Fruit fly (Drosophila melanogaster): ENCODE data around the gene CG4022.

Gene CG4022

DNA sequence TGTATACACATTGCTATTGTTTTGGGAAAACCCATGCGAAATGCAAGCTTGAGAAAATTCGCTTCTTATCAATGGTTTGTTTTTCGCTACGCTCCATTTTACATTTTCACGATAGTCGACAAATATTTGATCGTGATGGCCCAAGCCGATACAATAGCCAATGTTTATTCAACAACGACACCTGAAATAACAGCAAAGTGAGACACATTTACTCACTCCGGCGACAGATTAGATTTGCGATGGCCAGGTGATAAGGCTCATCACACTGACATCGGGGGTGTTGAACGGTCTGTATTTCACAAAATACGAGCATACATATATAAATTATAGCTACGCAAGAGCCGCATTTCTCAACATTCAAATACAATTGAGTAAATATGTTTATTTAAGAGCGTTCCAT, 13.5 kb downstream of the CG4022 start (continued):
- TF ChIP-seq CG12942 (GFP tag; optimal IDR thresholded peaks at IDR 0.05) (peak; percentile 16), CG10979 (tag; optimal IDR thresholded peaks at IDR 0.05) (no peak), CG7963 (GFP tag; IDR thresholded peaks at IDR 0.05; ENCODE audit: partially characterized antibody) (no peak), h (optimal IDR thresholded peaks at IDR 0.05) (no peak), Deaf1 (tag; optimal IDR thresholded peaks at IDR 0.05) (peak; percentile 2), CG31388 (GFP tag; optimal IDR thresholded peaks at IDR 0.05) (no peak), bbx (GFP tag; IDR thresholded peaks at IDR 0.05; ENCODE audit: partially characterized antibody) (no peak), lbe (GFP tag; optimal IDR thresholded peaks at IDR 0.05) (peak; percentile 16), CG16815 (GFP tag; optimal IDR thresholded peaks at IDR 0.05) (no peak), nmo (GFP tag; optimal IDR thresholded peaks at IDR 0.05) (no peak), insv (GFP tag; optimal IDR thresholded peaks at IDR 0.05) (no peak), CG7987 (GFP tag; optimal IDR thresholded peaks at IDR 0.05) (peak; percentile 94), D19B (GFP tag; optimal IDR thresholded peaks at IDR 0.05) (peak; percentile 59), E2f2 (GFP tag; IDR thresholded peaks at IDR 0.05) (0 out of 2 replicates have a peak, but pooled peaks have one; percentile 5), CG14441 (GFP tag; IDR thresholded peaks at IDR 0.05) (peak; percentile 33; the same call in 1 of the 2 replicates), Hmx (GFP tag; optimal IDR thresholded peaks at IDR 0.05) (no peak), Fer3 (tag; optimal IDR thresholded peaks at IDR 0.05) (peak; percentile 84), Hand (GFP tag; optimal IDR thresholded peaks at IDR 0.05) (peak; percentile 3), CG11398 (GFP tag; optimal IDR thresholded peaks at IDR 0.05) (peak; percentile 41), Ada2b (GFP tag; IDR thresholded peaks at IDR 0.05) (peak; percentile 24; the same call in 1 of the 2 replicates), CG10565 (GFP tag; optimal IDR thresholded peaks at IDR 0.05) (no peak), p53 (GFP tag; optimal IDR thresholded peaks at IDR 0.05) (no peak), zen (tag; optimal IDR thresholded peaks at IDR 0.05) (no peak), CG3065 (GFP tag; optimal IDR thresholded peaks at IDR 0.05) (no peak), CG5953 (GFP tag; IDR thresholded peaks at IDR 0.05) (0 out of 2 replicates have a peak, but pooled peaks have one; percentile 38), CG4707 (GFP tag; optimal IDR thresholded peaks at IDR 0.05) (peak; percentile 34), pros (GFP tag; optimal IDR thresholded peaks at IDR 0.05) (no peak), CG3281 (GFP tag; optimal IDR thresholded peaks at IDR 0.05) (peak; percentile 91), sug (tag; optimal IDR thresholded peaks at IDR 0.05) (peak; percentile 68), tx (GFP tag; optimal IDR thresholded peaks at IDR 0.05) (no peak), nom (GFP tag; optimal IDR thresholded peaks at IDR 0.05) (peak; percentile 60), en (GFP tag; optimal IDR thresholded peaks at IDR 0.05) (no peak), CG18599 (GFP tag; optimal IDR thresholded peaks at IDR 0.05) (peak; percentile 96), HLH4C (GFP tag; IDR thresholded peaks at IDR 0.05; ENCODE audit: partially characterized antibody) (no peak), fd3F (GFP tag; optimal IDR thresholded peaks at IDR 0.05) (peak; percentile 50), unc-4 (GFP tag; IDR thresholded peaks at IDR 0.05; ENCODE audit: partially characterized antibody) (no peak), CG3838 (GFP tag; optimal IDR thresholded peaks at IDR 0.05) (no peak), CG3407 (GFP tag; optimal IDR thresholded peaks at IDR 0.05) (peak; percentile 44), CG33557 (GFP tag; optimal IDR thresholded peaks at IDR 0.05) (peak; percentile 42), trem (tag; optimal IDR thresholded peaks at IDR 0.05) (peak; percentile 13), CG43689 (GFP tag; IDR thresholded peaks at IDR 0.05) (no peak), jigr1 (GFP tag; IDR thresholded peaks at IDR 0.05) (no peak), Atf6 (GFP tag; IDR thresholded peaks at IDR 0.05) (peak; percentile 77), CG17612 (GFP tag; IDR thresholded peaks at IDR 0.05) (no peak), phol (tag; optimal IDR thresholded peaks at IDR 0.05) (no peak), CG10366 (GFP tag; IDR thresholded peaks at IDR 0.05) (no peak), CG14710 (tag; optimal IDR thresholded peaks at IDR 0.05) (peak; percentile 51), CG13775 (GFP tag; optimal IDR thresholded peaks at IDR 0.05) (peak; percentile 20), scrt (GFP tag; optimal IDR thresholded peaks at IDR 0.05) (peak; percentile 82), CG1603 (tag; optimal IDR thresholded peaks at IDR 0.05) (no peak)

All from whole organism, embryonic.